Worm (Caenorhabditis elegans) whole organism, L4/young adult: Measurements from ENCODE around the gene B0393.5.

Experiments
- W03F9.2 ChIP-seq: fragments of 150-350 bp; optimal IDR thresholded peaks from 2 replicates; lab custom pipeline; 2014; ENCODE audit warnings: missing biosample characterization, missing genetic modification characterization
- him-1 ChIP-seq: sonication (generic microtip); optimal IDR thresholded peaks from 2 replicates; lab custom pipeline; 2016; ENCODE audit warnings: missing genotype, missing genetic modification reagents, missing genetic modification characterization, missing compliant biosample characterization

DNA sequence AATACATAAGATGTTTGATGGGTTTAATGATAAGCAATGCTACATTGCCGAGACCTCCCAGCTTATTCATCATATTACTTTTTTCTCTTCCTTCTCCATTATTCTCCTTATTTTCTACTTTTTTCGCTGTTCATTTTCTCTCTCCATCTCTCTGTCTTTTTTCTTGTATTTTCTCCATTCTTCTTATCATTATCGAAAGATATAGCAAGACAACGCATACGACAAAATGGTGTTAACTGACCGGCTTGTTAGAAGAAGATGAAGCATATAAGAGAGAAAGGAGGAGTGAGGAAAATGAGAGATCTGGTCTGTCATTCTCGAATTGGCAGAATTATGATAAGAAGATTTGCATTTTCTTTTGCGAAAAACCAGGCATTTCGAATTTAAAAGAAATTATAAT, 1.3 kb downstream of the B0393.5 start:
- no peak for TF ChIP-seq him-1 (tag; lab: Kevin White, UChicago)
- no peak for TF ChIP-seq W03F9.2 (tag; lab: Kevin White, UChicago)
